Worm (Caenorhabditis elegans): ENCODE measurements around the gene R05D3.9.
"Not testable (repeated sequence)": the region's sequence is repeated elsewhere in the genome, so short reads cannot be mapped to it uniquely, and the experiment has no call there.

R05D3.9 gene

ce11 chrIII:8354644-8355461 lies 13.7 kb downstream of the R05D3.9 start, which contains the start of gene unc-116 (continued):
- TF ChIP-seq fos-1 (tag; optimal IDR thresholded peaks at IDR 0.05) (no peak), lin-15B (tag; optimal IDR thresholded peaks at IDR 0.05) (peak; percentile 36), egl-5 (tag; optimal IDR thresholded peaks at IDR 0.05) (no peak), daf-12 (tag; optimal IDR thresholded peaks at IDR 0.05) (no peak), egl-27 (tag; optimal IDR thresholded peaks at IDR 0.05) (no peak), zag-1 (tag; optimal IDR thresholded peaks at IDR 0.05) (no peak), nhr-23 (tag; optimal IDR thresholded peaks at IDR 0.05) (peak; percentile 62), nhr-67 (tag; optimal IDR thresholded peaks at IDR 0.05) (no peak), snpc-4 (tag; optimal IDR thresholded peaks at IDR 0.05) (peak; percentile 4), nhr-12 (tag; optimal IDR thresholded peaks at IDR 0.05) (no peak), mml-1 (tag; optimal IDR thresholded peaks at IDR 0.05) (no peak), fkh-2 (tag; optimal IDR thresholded peaks at IDR 0.05) (no peak), fkh-10 (GFP tag; optimal IDR thresholded peaks at IDR 0.05) (no peak), nhr-25 (tag; optimal IDR thresholded peaks at IDR 0.05) (peak; percentile 14), R02D3.7 (tag; optimal IDR thresholded peaks at IDR 0.05) (no peak), ama-1 (optimal IDR thresholded peaks at IDR 0.05) (peak; percentile 15), elt-3 (tag; optimal IDR thresholded peaks at IDR 0.05) (no peak), ZK546.5 (tag; optimal IDR thresholded peaks at IDR 0.05) (no peak)

- not testable (repeated sequence) for TF ChIP-seq jun-1, ceh-16, elt-1 (tag; optimal IDR thresholded peaks at IDR 0.05)
Observed at ce11 chrIII:8347822-8348221, 20.7 kb downstream of the R05D3.9 start, which contains the start of gene clc-29. Gene clc-29 (minus strand): TSS chrIII:8347922.

ce11 chrIII:8344283-8344682 lies 24.2 kb downstream of the R05D3.9 start, which contains the start of gene ZC262.7:
Gene ZC262.7 (minus strand): TSS chrIII:8344336.
- not testable (repeated sequence) for TF ChIP-seq elt-3 (tag; optimal IDR thresholded peaks at IDR 0.05); nhr-23 (tag; optimal IDR thresholded peaks at IDR 0.05); sea-2 (GFP tag; optimal IDR thresholded peaks at IDR 0.05)

ce11 chrIII:8339372-8339771 lies 29.1 kb downstream of the R05D3.9 start, which contains the start of gene clc-28:
Gene clc-28 (minus strand): TSS chrIII:8339472.
- not testable (repeated sequence) for TF ChIP-seq nhr-77, tbx-2, ceh-28 (tag; optimal IDR thresholded peaks at IDR 0.05)

ce11 chrIII:8334432-8334831 lies 34.1 kb downstream of the R05D3.9 start, which contains the start of gene ZC262.4:
Gene ZC262.4 (minus strand): TSS chrIII:8334532.
- TF ChIP-seq ZK546.5 (tag; optimal IDR thresholded peaks at IDR 0.05) (no peak), snpc-4 (tag; optimal IDR thresholded peaks at IDR 0.05) (no peak), egl-27 (tag; optimal IDR thresholded peaks at IDR 0.05) (no peak), nfya-1 (tag; optimal IDR thresholded peaks at IDR 0.05; ENCODE audit: insufficient read depth) (no peak), nhr-77 (tag; optimal IDR thresholded peaks at IDR 0.05) (no peak), fos-1 (tag; optimal IDR thresholded peaks at IDR 0.05) (no peak), pqm-1 (tag; optimal IDR thresholded peaks at IDR 0.05) (no peak), skn-1 (tag; optimal IDR thresholded peaks at IDR 0.05) (no peak), nhr-76 (tag; optimal IDR thresholded peaks at IDR 0.05) (no peak), sea-2 (GFP tag; optimal IDR thresholded peaks at IDR 0.05) (no peak), tbx-2 (tag; optimal IDR thresholded peaks at IDR 0.05) (no peak), unc-62 (GFP tag; optimal IDR thresholded peaks at IDR 0.05) (no peak), fkh-2 (tag; optimal IDR thresholded peaks at IDR 0.05) (no peak), ceh-28 (tag; optimal IDR thresholded peaks at IDR 0.05) (no peak), nhr-25 (tag; optimal IDR thresholded peaks at IDR 0.05) (no peak), lsy-12 (tag; optimal IDR thresholded peaks at IDR 0.05) (no peak), elt-1 (tag; optimal IDR thresholded peaks at IDR 0.05) (no peak), aly-2 (tag; optimal IDR thresholded peaks at IDR 0.05) (no peak)
